Fruit fly (Drosophila melanogaster): ENCODE data around the gene CG4045.

The CG4045 gene

dm6 chrX:2083678-2084162, 8.0 kb upstream of the CG4045 start (continued):
- TF ChIP-seq CG13894 (tag; optimal IDR thresholded peaks at IDR 0.05), result no peak
- TF ChIP-seq Neu2 (GFP tag; optimal IDR thresholded peaks at IDR 0.05; ENCODE audit: borderline replicate concordance), result no peak
- peak; percentile 75 for TF ChIP-seq tap (tag; optimal IDR thresholded peaks at IDR 0.05)
- peak; percentile 85 for TF ChIP-seq lbe (GFP tag; optimal IDR thresholded peaks at IDR 0.05)
- peak; percentile 74; the same call in 2 of the 3 replicates for TF ChIP-seq CG11560 (tag; IDR thresholded peaks at IDR 0.05)
- 0 out of 2 replicates have a peak, but pooled peaks have one; percentile 39 for TF ChIP-seq Doc2 (GFP tag; IDR thresholded peaks at IDR 0.05)
- peak; percentile 76 for TF ChIP-seq salm (tag; optimal IDR thresholded peaks at IDR 0.05)
- peak; percentile 67 for TF ChIP-seq da (GFP tag; optimal IDR thresholded peaks at IDR 0.05)
- TF ChIP-seq dpn (GFP tag; optimal IDR thresholded peaks at IDR 0.05), result peak; percentile 85 to 91
- TF ChIP-seq Nf-YB (GFP tag; optimal IDR thresholded peaks at IDR 0.05), result peak; percentile 67
- TF ChIP-seq Dll (GFP tag; IDR thresholded peaks at IDR 0.05; ENCODE audit: partially characterized antibody), result peak; percentile 60; the same call in 2 of the 4 replicates
- peak; percentile 77 for TF ChIP-seq wor (GFP tag; IDR thresholded peaks at IDR 0.05)
- no peak for TF ChIP-seq TFAM (GFP tag; optimal IDR thresholded peaks at IDR 0.05)
- peak in 1 of 2 experiments; percentile 81 for TF ChIP-seq Eip74EF (GFP tag; optimal IDR thresholded peaks at IDR 0.05)
- TF ChIP-seq amos (GFP tag; IDR thresholded peaks at IDR 0.05; ENCODE audit: partially characterized antibody), result no peak
- TF ChIP-seq slbo (GFP tag; IDR thresholded peaks at IDR 0.05), result peak; percentile 82
- peak; percentile 73 for TF ChIP-seq HHEX (GFP tag; optimal IDR thresholded peaks at IDR 0.05)
- peak; percentile 79 for TF ChIP-seq Atf6 (GFP tag; IDR thresholded peaks at IDR 0.05)
- TF ChIP-seq kay (GFP tag; optimal IDR thresholded peaks at IDR 0.05), result peak; percentile 69
- no peak for TF ChIP-seq HLHmδ (GFP tag; optimal IDR thresholded peaks at IDR 0.05)
- TF ChIP-seq D19A (tag; optimal IDR thresholded peaks at IDR 0.05), result peak; percentile 83
- peak; percentile 97 for TF ChIP-seq row (GFP tag; IDR thresholded peaks at IDR 0.05)
- peak; percentile 84 for TF ChIP-seq mam (GFP tag; optimal IDR thresholded peaks at IDR 0.05)
- peak; percentile 34 for TF ChIP-seq CG8359 (GFP tag; optimal IDR thresholded peaks at IDR 0.05; ENCODE audit: borderline replicate concordance)
- peak; percentile 64 for TF ChIP-seq CG14965 (GFP tag; optimal IDR thresholded peaks at IDR 0.05; ENCODE audit: borderline replicate concordance)
- peak; percentile 71 for TF ChIP-seq onecut (GFP tag; IDR thresholded peaks at IDR 0.05)
- no peak for TF ChIP-seq br (optimal IDR thresholded peaks at IDR 0.05)
- TF ChIP-seq CG17612 (GFP tag; IDR thresholded peaks at IDR 0.05), result peak; percentile 33; the same call in 1 of the 2 replicates
- peak; percentile 69 for TF ChIP-seq CG15601 (tag; optimal IDR thresholded peaks at IDR 0.05)
- TF ChIP-seq CG18011 (GFP tag; optimal IDR thresholded peaks at IDR 0.05), result peak; percentile 50
- no peak for TF ChIP-seq mld (GFP tag; IDR thresholded peaks at IDR 0.05; ENCODE audit: partially characterized antibody)
- no peak for TF ChIP-seq CG8478 (optimal IDR thresholded peaks at IDR 0.05)
- no peak for TF ChIP-seq CG10565 (GFP tag; optimal IDR thresholded peaks at IDR 0.05)
- TF ChIP-seq wek (GFP tag; optimal IDR thresholded peaks at IDR 0.05), result peak; percentile 86
- peak; percentile 45 for TF ChIP-seq ab (GFP tag; optimal IDR thresholded peaks at IDR 0.05)
- TF ChIP-seq Antp (GFP tag; optimal IDR thresholded peaks at IDR 0.05), result peak; percentile 88
- peak; percentile 66 for TF ChIP-seq CG1647 (GFP tag; optimal IDR thresholded peaks at IDR 0.05)
- TF ChIP-seq Dip2 (GFP tag; IDR thresholded peaks at IDR 0.05), result peak; percentile 18; the same call in 1 of the 2 replicates
- peak; percentile 82 for TF ChIP-seq esg (GFP tag; conservative IDR thresholded peaks at IDR 0.05)
- peak; percentile 14 for TF ChIP-seq Sry-β (GFP tag; optimal IDR thresholded peaks at IDR 0.05)
- peak; percentile 68 for TF ChIP-seq Meics (GFP tag; optimal IDR thresholded peaks at IDR 0.05)
- TF ChIP-seq ssp (GFP tag; IDR thresholded peaks at IDR 0.05), result peak; percentile 72
- TF ChIP-seq zf30C (GFP tag; optimal IDR thresholded peaks at IDR 0.05), result no peak
- peak; percentile 90 for TF ChIP-seq Xrp1 (GFP tag; IDR thresholded peaks at IDR 0.05)
- no peak for TF ChIP-seq hkb (optimal IDR thresholded peaks at IDR 0.05)
- peak; percentile 91 for TF ChIP-seq hkb (GFP tag; IDR thresholded peaks at IDR 0.05)
- TF ChIP-seq Ssrp (tag; optimal IDR thresholded peaks at IDR 0.05), result peak; percentile 75
- peak; percentile 42 for TF ChIP-seq CG5180 (GFP tag; optimal IDR thresholded peaks at IDR 0.05)
- TF ChIP-seq chinmo (GFP tag; IDR thresholded peaks at IDR 0.05; ENCODE audit: partially characterized antibody), result peak; percentile 71; the same call in 3 of the 4 replicates
- TF ChIP-seq CG15269 (tag; optimal IDR thresholded peaks at IDR 0.05), result peak; percentile 84

Data from whole organism, embryonic.